Worm (Caenorhabditis elegans) whole organism, young adult: ENCODE results near the gene col-96.

Source experiments
- F57A8.1 ChIP-seq: fragments of 200-800 bp; sonication (Bioruptor generic); optimal IDR thresholded peaks from 2 replicates; lab custom pipeline; 2018; ENCODE audit warnings: mild to moderate bottlenecking, missing genetic modification characterization, moderate library complexity, missing compliant biosample characterization
- F57C9.4 ChIP-seq: sonication (generic microtip); optimal IDR thresholded peaks from 2 replicates; lab custom pipeline; 2017; ENCODE audit warnings: mild to moderate bottlenecking, missing genetic modification characterization, missing compliant biosample characterization
- Y53G8AR.9 ChIP-seq: fragments of 200-800 bp; sonication (Bioruptor generic); conservative IDR thresholded peaks from 2 replicates; pipeline ENCODE4 v1.3.6; 2022; ENCODE audit warnings: missing genetic modification reagents, missing genetic modification characterization, missing compliant biosample characterization
- Y79H2A.3 ChIP-seq: fragments of 200-800 bp; sonication (Bioruptor generic); conservative IDR thresholded peaks from 2 replicates; pipeline ENCODE4 v1.3.6; 2022; ENCODE audit warnings: missing genetic modification reagents, missing genetic modification characterization, missing compliant biosample characterization
- ZK185.1 ChIP-seq: sonication (generic microtip); optimal IDR thresholded peaks from 2 replicates; lab custom pipeline; 2016; ENCODE audit warnings: mild to moderate bottlenecking, missing genetic modification characterization, missing compliant biosample characterization; ENCODE audit not compliant: poor library complexity, severe bottlenecking
- akir-1 ChIP-seq: fragments of 200-800 bp; sonication (Bioruptor generic); optimal IDR thresholded peaks from 2 replicates; lab custom pipeline; 2018; ENCODE audit warnings: mild to moderate bottlenecking, missing genetic modification characterization, moderate library complexity, missing compliant biosample characterization
- ama-1 ChIP-seq, 3 experiments: fragments of 150-350 bp in 1 of 3; sonication (generic microtip) in 2 of 3; optimal IDR thresholded peaks; 2 replicates each; lab custom pipeline; 2014 to 2018; ENCODE audit warnings: missing biosample characterization in 2 of 3, missing genetic modification characterization in 2 of 3, missing genetic modification reagents in 2 of 3
- aptf-3 ChIP-seq: fragments of 200-800 bp; sonication (Bioruptor generic); IDR thresholded peaks from 2 replicates; pipeline ENCODE4 v1.3.6; 2022; ENCODE audit warnings: missing genetic modification characterization, missing compliant biosample characterization
- atf-7 ChIP-seq: sonication (generic microtip); optimal IDR thresholded peaks from 2 replicates; lab custom pipeline; 2017; ENCODE audit warnings: mild to moderate bottlenecking, missing genetic modification characterization, missing compliant biosample characterization
- attf-5 ChIP-seq: fragments of 200-800 bp; sonication (Bioruptor generic); optimal IDR thresholded peaks from 2 replicates; lab custom pipeline; 2018; ENCODE audit warnings: mild to moderate bottlenecking, missing genetic modification characterization, missing compliant biosample characterization
- ccch-3 ChIP-seq: fragments of 200-800 bp; sonication (Bioruptor generic); optimal IDR thresholded peaks from 2 replicates; lab custom pipeline; 2018; ENCODE audit warnings: mild to moderate bottlenecking, missing genetic modification characterization, missing compliant biosample characterization
- cebp-1 ChIP-seq, 2 experiments: fragments of 200-800 bp in 1 of 2; sonication (Bioruptor generic) in 1 of 2; sonication (generic microtip) in 1 of 2; IDR thresholded peaks in 1 of 2; optimal IDR thresholded peaks in 1 of 2; 2 replicates each; pipeline versions ENCODE4 v1.3.6 to Lab custom; 2017 to 2022; ENCODE audit warnings: missing compliant biosample characterization in 2 of 2, missing genetic modification characterization in 2 of 2, mild to moderate bottlenecking in 1 of 2, missing genetic modification reagents in 1 of 2, moderate library complexity in 1 of 2
- cebp-2 ChIP-seq: fragments of 200-800 bp; sonication (Bioruptor generic); IDR thresholded peaks from 2 replicates; pipeline ENCODE4 v1.3.6; 2022; ENCODE audit warnings: missing genetic modification characterization, missing compliant biosample characterization
- ceh-27 ChIP-seq: fragments of 200-800 bp; sonication (Bioruptor generic); optimal IDR thresholded peaks from 2 replicates; lab custom pipeline; 2018; ENCODE audit warnings: mild to moderate bottlenecking, missing genetic modification characterization, moderate library complexity, missing compliant biosample characterization
- ceh-40 ChIP-seq: fragments of 200-800 bp; sonication (Bioruptor generic); IDR thresholded peaks from 2 replicates; pipeline ENCODE4 v1.3.6; 2022; ENCODE audit warnings: missing genetic modification characterization, missing compliant biosample characterization
- ceh-58 ChIP-seq: fragments of 200-800 bp; sonication (Bioruptor generic); IDR thresholded peaks from 2 replicates; pipeline ENCODE4 v1.3.6; 2022; ENCODE audit warnings: missing genetic modification characterization, missing compliant biosample characterization
- die-1 ChIP-seq: sonication (generic microtip); optimal IDR thresholded peaks from 2 replicates; lab custom pipeline; 2016; ENCODE audit warnings: missing genotype, mild to moderate bottlenecking, missing genetic modification characterization, missing compliant biosample characterization
- dox-1 ChIP-seq: fragments of 200-800 bp; sonication (Bioruptor generic); IDR thresholded peaks from 2 replicates; pipeline ENCODE4 v1.3.6; 2022; ENCODE audit warnings: missing genetic modification reagents, missing genetic modification characterization, missing compliant biosample characterization
- dpff-1 ChIP-seq: sonication (generic microtip); optimal IDR thresholded peaks from 2 replicates; lab custom pipeline; 2017; ENCODE audit warnings: mild to moderate bottlenecking, missing genetic modification characterization, missing compliant biosample characterization
- dpl-1 ChIP-seq: fragments of 150-350 bp; optimal IDR thresholded peaks from 2 replicates; lab custom pipeline; 2014; ENCODE audit warnings: missing biosample characterization, missing genetic modification reagents, missing genetic modification characterization
- ekl-4 ChIP-seq: fragments of 200-800 bp; sonication (Bioruptor generic); IDR thresholded peaks from 2 replicates; pipeline ENCODE4 v1.3.6; 2022; ENCODE audit warnings: missing genetic modification reagents, missing genetic modification characterization, missing compliant biosample characterization
- fkh-3 ChIP-seq: sonication (generic microtip); optimal IDR thresholded peaks from 2 replicates; lab custom pipeline; 2016; ENCODE audit warnings: mild to moderate bottlenecking, missing genetic modification characterization, missing compliant biosample characterization
- lag-1 ChIP-seq: fragments of 200-800 bp; sonication (Bioruptor generic); IDR thresholded peaks from 2 replicates; pipeline ENCODE4 v1.3.6; 2022; ENCODE audit warnings: missing genetic modification reagents, missing genetic modification characterization, missing compliant biosample characterization
- lin-35 ChIP-seq, 3 experiments: fragments of 150-350 bp in 2 of 3; sonication (generic microtip) in 1 of 3; optimal IDR thresholded peaks; 2 replicates each; lab custom pipeline; 2014 to 2018; ENCODE audit warnings: missing biosample characterization in 3 of 3, missing genetic modification characterization in 3 of 3, missing genetic modification reagents in 3 of 3
- lsy-27 ChIP-seq: sonication (generic microtip); optimal IDR thresholded peaks from 2 replicates; lab custom pipeline; 2017; ENCODE audit warnings: missing genetic modification characterization, mild to moderate bottlenecking, missing compliant biosample characterization, antibody characterized with exemption, missing genotype, borderline replicate concordance; ENCODE audit not compliant: insufficient read depth
- mcd-1 ChIP-seq: fragments of 200-800 bp; sonication (Bioruptor generic); IDR thresholded peaks from 2 replicates; pipeline ENCODE4 v1.3.6; 2022; ENCODE audit warnings: missing genetic modification reagents, missing genetic modification characterization, missing compliant biosample characterization
- mel-28 ChIP-seq: sonication (generic microtip); optimal IDR thresholded peaks from 2 replicates; lab custom pipeline; 2016; ENCODE audit warnings: borderline replicate concordance, mild to moderate bottlenecking, missing genetic modification characterization, missing compliant biosample characterization
- mes-4 ChIP-seq: sonication (generic microtip); optimal IDR thresholded peaks from 2 replicates; lab custom pipeline; 2016; ENCODE audit warnings: missing genotype, missing genetic modification characterization, missing compliant biosample characterization
- mxl-1 ChIP-seq: sonication (generic microtip); optimal IDR thresholded peaks from 2 replicates; lab custom pipeline; 2016; ENCODE audit warnings: missing genetic modification characterization, missing compliant biosample characterization
- nfyb-1 ChIP-seq: fragments of 200-800 bp; sonication (Bioruptor generic); IDR thresholded peaks from 2 replicates; pipeline ENCODE4 v1.3.6; 2022; ENCODE audit warnings: missing genetic modification reagents, missing genetic modification characterization, missing compliant biosample characterization
- nhr-179 ChIP-seq: sonication (generic microtip); optimal IDR thresholded peaks from 2 replicates; lab custom pipeline; 2016; ENCODE audit warnings: mild to moderate bottlenecking, missing genetic modification characterization, missing compliant biosample characterization
- nhr-27 ChIP-seq: fragments of 200-800 bp; sonication (Bioruptor generic); optimal IDR thresholded peaks from 2 replicates; lab custom pipeline; 2018; ENCODE audit warnings: mild to moderate bottlenecking, missing genetic modification characterization, moderate library complexity, missing compliant biosample characterization
- nhr-80 ChIP-seq: sonication (generic microtip); optimal IDR thresholded peaks from 2 replicates; lab custom pipeline; 2016; ENCODE audit warnings: missing genetic modification characterization, missing compliant biosample characterization
- rpc-1 ChIP-seq, 2 experiments: fragments of 150-350 bp in 1 of 2; sonication (generic microtip) in 1 of 2; optimal IDR thresholded peaks; 2 replicates each; lab custom pipeline; 2014 to 2018; ENCODE audit warnings: missing biosample characterization in 1 of 2, missing genetic modification characterization in 1 of 2, missing genetic modification reagents in 1 of 2, missing genotype in 1 of 2
- sdz-38 ChIP-seq: sonication (generic microtip); optimal IDR thresholded peaks from 2 replicates; lab custom pipeline; 2016; ENCODE audit warnings: missing genotype, missing genetic modification characterization, missing compliant biosample characterization
- snpc-4 ChIP-seq, 5 experiments: fragments of 150-350 bp in 1 of 5; sonication (generic microtip) in 4 of 5; optimal IDR thresholded peaks; 2 replicates each; lab custom pipeline; 2014 to 2018; ENCODE audit warnings: missing genetic modification characterization in 5 of 5, missing biosample characterization in 3 of 5, antibody characterized with exemption in 2 of 5, mild to moderate bottlenecking in 2 of 5, missing compliant biosample characterization in 2 of 5, missing genotype in 2 of 5, moderate library complexity in 2 of 5, missing genetic modification reagents in 1 of 5
- tbp1 ChIP-seq: fragments of 200-800 bp; sonication (Bioruptor generic); optimal IDR thresholded peaks from 2 replicates; lab custom pipeline; 2018; ENCODE audit warnings: mild to moderate bottlenecking, missing genetic modification characterization, missing compliant biosample characterization
- tlf-1 ChIP-seq: fragments of 200-800 bp; sonication (Bioruptor generic); optimal IDR thresholded peaks from 2 replicates; lab custom pipeline; 2018; ENCODE audit warnings: mild to moderate bottlenecking, missing genetic modification characterization, missing compliant biosample characterization
- unc-62 ChIP-seq: fragments of 150-350 bp; optimal IDR thresholded peaks from 2 replicates; lab custom pipeline; 2014; ENCODE audit warnings: missing biosample characterization, missing genetic modification reagents, missing genetic modification characterization
- zfh-2 ChIP-seq: fragments of 200-800 bp; sonication (Bioruptor generic); conservative IDR thresholded peaks from 2 replicates; pipeline ENCODE4 v1.3.6; 2022; ENCODE audit warnings: missing genetic modification reagents, missing genetic modification characterization, missing compliant biosample characterization
- zim-3 ChIP-seq: sonication (generic microtip); optimal IDR thresholded peaks from 2 replicates; lab custom pipeline; 2017; ENCODE audit warnings: mild to moderate bottlenecking, missing genetic modification characterization, moderate library complexity, missing compliant biosample characterization
- ztf-3 ChIP-seq: fragments of 200-800 bp; sonication (Bioruptor generic); optimal IDR thresholded peaks from 2 replicates; lab custom pipeline; 2018; ENCODE audit warnings: mild to moderate bottlenecking, missing genetic modification characterization, missing compliant biosample characterization
- ztf-6 ChIP-seq: fragments of 200-800 bp; sonication (Bioruptor generic); IDR thresholded peaks from 2 replicates; pipeline ENCODE4 v1.3.6; 2022; ENCODE audit warnings: missing genetic modification reagents, missing genetic modification characterization, missing compliant biosample characterization

The col-96 gene

ce11 chrIII:11659804-11660203 is 46.8 kb downstream of the col-96 start:
- TF ChIP-seq nhr-179 (tag; lab: Kevin White, UChicago) (no peak), zfh-2 (GFP tag; lab: Robert Waterston, UW) (peak; percentile 82), cebp-1 (GFP tag; IDR thresholded peaks at IDR 0.05; lab: Robert Waterston, UW) (no peak), cebp-1 (tag; optimal IDR thresholded peaks at IDR 0.05; lab: Kevin White, UChicago) (peak; percentile 42), mcd-1 (GFP tag; lab: Robert Waterston, UW) (0 out of 2 replicates have a peak, but pooled peaks have one; percentile 26), dox-1 (GFP tag; lab: Robert Waterston, UW) (peak; percentile 10; the same call in 1 of the 2 replicates), lsy-27 (tag; lab: Kevin White, UChicago) (no peak), mel-28 (tag; lab: Kevin White, UChicago) (no peak), nhr-80 (tag; lab: Kevin White, UChicago) (peak; percentile 61), attf-5 (peak; percentile 22)

DNA sequence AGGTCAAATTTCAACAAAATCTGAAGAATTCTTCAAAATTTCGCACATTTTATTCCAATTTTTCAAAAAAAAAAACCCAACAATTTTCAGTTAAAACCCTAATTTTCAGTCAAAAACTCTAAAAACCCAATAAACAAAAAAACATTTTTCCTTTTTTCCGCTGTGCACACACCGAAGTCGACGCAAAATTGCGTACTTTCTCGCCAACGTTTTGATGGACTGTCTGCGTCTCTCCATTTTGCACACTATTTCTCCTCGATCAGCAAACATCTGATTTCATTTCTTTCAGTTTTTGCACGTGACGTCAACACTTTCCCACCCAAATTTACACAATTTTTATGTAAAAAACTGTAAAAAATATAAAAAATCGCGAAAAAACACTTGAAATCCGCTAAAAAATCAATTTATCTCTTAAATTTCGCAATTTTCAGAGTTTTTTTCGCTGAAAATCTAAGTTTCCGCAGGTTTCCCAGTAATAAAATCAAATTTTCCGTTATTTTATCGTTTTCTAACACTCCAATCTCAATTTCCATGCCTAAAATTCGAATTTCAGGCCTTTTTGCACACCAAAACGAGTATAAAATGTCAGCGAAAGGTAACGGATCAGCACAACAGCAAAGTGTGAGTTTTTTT is 49.3 kb downstream of the col-96 start, which contains the start of gene crh-1:
crh-1 (plus strand) TSS at position 583 of the 633 bp plus-strand sequence.
- TF ChIP-seq nfyb-1 (peak; percentile 78), unc-62 (GFP tag; lab: Kevin White, UChicago) (no peak), Y53G8AR.9 (no peak; the same call in 1 of the 2 replicates), F57A8.1 (no peak), aptf-3 (GFP tag; lab: Robert Waterston, UW) (no peak), mxl-1 (tag; lab: Kevin White, UChicago) (no peak), mcd-1 (GFP tag; lab: Robert Waterston, UW) (peak; percentile 75), ekl-4 (GFP tag; lab: Robert Waterston, UW) (peak; percentile 54; the same call in 1 of the 2 replicates), atf-7 (peak; percentile 53), zim-3 (tag; lab: Kevin White, UChicago) (no peak), fkh-3 (tag; lab: Kevin White, UChicago) (no peak), ama-1 (optimal IDR thresholded peaks at IDR 0.05; lab: Kevin White, UChicago) (no peak), ama-1 (GFP tag; optimal IDR thresholded peaks at IDR 0.05; lab: Kevin White, UChicago) (no peak), lin-35 (GFP tag; optimal IDR thresholded peaks at IDR 0.05; lab: Kevin White, UChicago) (peak in 1 of 3 experiments; percentile 4), nhr-27 (no peak), mes-4 (no peak), rpc-1 (optimal IDR thresholded peaks at IDR 0.05; lab: Kevin White, UChicago) (no peak), rpc-1 (tag; optimal IDR thresholded peaks at IDR 0.05; lab: Kevin White, UChicago) (no peak), nhr-80 (tag; lab: Kevin White, UChicago) (peak; percentile 42), tbp1 (GFP tag; lab: Kevin White, UChicago) (peak; percentile 57), ZK185.1 (tag; lab: Kevin White, UChicago) (no peak), ztf-6 (no peak), Y79H2A.3 (GFP tag; lab: Robert Waterston, UW) (no peak), ztf-3 (GFP tag; lab: Kevin White, UChicago) (no peak), mel-28 (tag; lab: Kevin White, UChicago) (no peak), sdz-38 (tag; lab: Kevin White, UChicago) (no peak), zfh-2 (GFP tag; lab: Robert Waterston, UW) (no peak), ccch-3 (GFP tag; lab: Kevin White, UChicago) (no peak), ceh-27 (GFP tag; lab: Kevin White, UChicago) (no peak), lag-1 (GFP tag; lab: Robert Waterston, UW) (no peak), tlf-1 (peak; percentile 30), snpc-4 (GFP tag; optimal IDR thresholded peaks at IDR 0.05; lab: Kevin White, UChicago) (peak; percentile 14), snpc-4 (tag; optimal IDR thresholded peaks at IDR 0.05; lab: Kevin White, UChicago) (peak in 2 of 4 experiments; percentile 4 to 22), ceh-40 (GFP tag; lab: Robert Waterston, UW) (no peak), F57C9.4 (tag; lab: Kevin White, UChicago) (no peak), cebp-2 (no peak), dpl-1 (GFP tag; lab: Kevin White, UChicago) (no peak), akir-1 (GFP tag; lab: Kevin White, UChicago) (no peak), ceh-58 (GFP tag; lab: Robert Waterston, UW) (no peak), dpff-1 (tag; lab: Kevin White, UChicago) (no peak), die-1 (tag; lab: Kevin White, UChicago) (no peak)
